Worm (Caenorhabditis elegans): Measurements from ENCODE around the gene kin-29.

ce11 chrX:2818899-2819298 is 33.3 kb downstream of the kin-29 start:
- no peak for TF ChIP-seq ref-2 (tag; optimal IDR thresholded peaks at IDR 0.05)
- TF ChIP-seq ceh-24 (tag; optimal IDR thresholded peaks at IDR 0.05): no peak
- no peak for TF ChIP-seq pqm-1 (tag; optimal IDR thresholded peaks at IDR 0.05)
- no peak for TF ChIP-seq ets-4 (tag; optimal IDR thresholded peaks at IDR 0.05)
- no peak for TF ChIP-seq fkh-10 (GFP tag; optimal IDR thresholded peaks at IDR 0.05)
- no peak for TF ChIP-seq ceh-14 (tag; optimal IDR thresholded peaks at IDR 0.05)
- no peak for TF ChIP-seq pax-1 (tag; optimal IDR thresholded peaks at IDR 0.05)
- no peak for TF ChIP-seq dmd-4 (tag; optimal IDR thresholded peaks at IDR 0.05; ENCODE audit: borderline replicate concordance)
- TF ChIP-seq mec-3 (tag; optimal IDR thresholded peaks at IDR 0.05; ENCODE audit: borderline replicate concordance): no peak
- no peak for TF ChIP-seq ama-1 (optimal IDR thresholded peaks at IDR 0.05)
- no peak for TF ChIP-seq syd-9 (tag; optimal IDR thresholded peaks at IDR 0.05)
- no peak for TF ChIP-seq nhr-11 (tag; optimal IDR thresholded peaks at IDR 0.05)
- TF ChIP-seq ceh-9 (tag; optimal IDR thresholded peaks at IDR 0.05): no peak
- TF ChIP-seq ceh-31 (tag; optimal IDR thresholded peaks at IDR 0.05): no peak
